Fruit fly (Drosophila melanogaster): ENCODE results near the gene CG12531.

dm6 chrX:19744003-19744488 is 25.3 kb downstream of the CG12531 start, which contains the start of the genes CG18809, COX6B, CG33932 and Rpp20:
- TF ChIP-seq Sin3A (optimal IDR thresholded peaks at IDR 0.05): no peak
- no peak for TF ChIP-seq psq (optimal IDR thresholded peaks at IDR 0.05)
- no peak for TF ChIP-seq h (optimal IDR thresholded peaks at IDR 0.05)
- TF ChIP-seq Myc (optimal IDR thresholded peaks at IDR 0.05): no peak
- no peak for TF ChIP-seq insv (optimal IDR thresholded peaks at IDR 0.05)
- TF ChIP-seq ttk (optimal IDR thresholded peaks at IDR 0.05): no peak

Data from Kc167 (cell line).